Fruit fly (Drosophila melanogaster) whole organism, embryonic: ENCODE measurements around the gene isoQC.

Experiments
- Bgb ChIP-seq: fragments of 200-800 bp; sonication (Bioruptor generic); IDR thresholded peaks from 2 replicates; pipeline ENCODE4 v1.3.6; 2022; ENCODE audit warnings: missing biosample characterization, missing genetic modification characterization; ENCODE audit not compliant: partially characterized antibody
- CG11093 ChIP-seq: fragments of 200-800 bp; sonication (Bioruptor generic); IDR thresholded peaks from 3 replicates; pipeline ENCODE4 v1.3.6; 2022; ENCODE audit warnings: missing biosample characterization, missing genetic modification characterization
- CG11504 ChIP-seq: fragments of 200-800 bp; sonication (Bioruptor generic); optimal IDR thresholded peaks from 3 replicates; lab custom pipeline; 2019; ENCODE audit warnings: missing biosample characterization, mild to moderate bottlenecking, missing genetic modification characterization, moderate library complexity
- CG11560 ChIP-seq: fragments of 200-800 bp; sonication (Bioruptor generic); IDR thresholded peaks from 3 replicates; pipeline ENCODE4 v1.3.6; 2022; ENCODE audit warnings: missing biosample characterization, missing genetic modification characterization
- CG12155 ChIP-seq: fragments of 200-800 bp; sonication (Bioruptor generic); optimal IDR thresholded peaks from 3 replicates; lab custom pipeline; 2016; ENCODE audit warnings: missing biosample characterization, missing genetic modification characterization
- CG1529 ChIP-seq: fragments of 200-800 bp; sonication (Bioruptor generic); optimal IDR thresholded peaks from 3 replicates; lab custom pipeline; 2018; ENCODE audit warnings: missing biosample characterization, missing genetic modification characterization
- CG15479 ChIP-seq: fragments of 200-800 bp; sonication (Bioruptor generic); optimal IDR thresholded peaks from 3 replicates; lab custom pipeline; 2019; ENCODE audit warnings: missing biosample characterization, mild to moderate bottlenecking, missing genetic modification characterization, moderate library complexity
- CG17829 ChIP-seq: fragments of 200-800 bp; optimal IDR thresholded peaks from 2 replicates; lab custom pipeline; 2019; ENCODE audit warnings: missing biosample characterization, mild to moderate bottlenecking, missing genetic modification characterization, moderate library complexity
- CG18011 ChIP-seq: fragments of 200-800 bp; sonication (Bioruptor generic); optimal IDR thresholded peaks from 2 replicates; lab custom pipeline; 2017; ENCODE audit warnings: missing biosample characterization, missing genetic modification characterization, mild to moderate bottlenecking, moderate library complexity, missing genotype
- CG2120 ChIP-seq: fragments of 200-800 bp; sonication (Bioruptor generic); optimal IDR thresholded peaks from 3 replicates; lab custom pipeline; 2016; ENCODE audit warnings: missing biosample characterization, missing genetic modification characterization
- CG34224 ChIP-seq: fragments of 200-800 bp; sonication (Bioruptor generic); IDR thresholded peaks from 3 replicates; pipeline ENCODE4 v1.3.6; 2022; ENCODE audit warnings: missing biosample characterization, missing genetic modification characterization; ENCODE audit not compliant: partially characterized antibody
- CG3995 ChIP-seq: fragments of 200-800 bp; sonication (Bioruptor generic); optimal IDR thresholded peaks from 3 replicates; lab custom pipeline; 2016; ENCODE audit warnings: missing biosample characterization, missing genetic modification characterization
- CG4707 ChIP-seq: fragments of 200-800 bp; sonication (Bioruptor generic); optimal IDR thresholded peaks from 2 replicates; lab custom pipeline; 2018; ENCODE audit warnings: missing biosample characterization, mild to moderate bottlenecking, missing genetic modification characterization, moderate library complexity
- CG6791 ChIP-seq: fragments of 200-800 bp; sonication (Bioruptor generic); IDR thresholded peaks from 3 replicates; pipeline ENCODE4 v1.3.6; 2022; ENCODE audit warnings: missing biosample characterization, missing genetic modification characterization; ENCODE audit not compliant: partially characterized antibody
- CG7963 ChIP-seq: fragments of 200-800 bp; sonication (Bioruptor generic); IDR thresholded peaks from 3 replicates; pipeline ENCODE4 v1.3.6; 2022; ENCODE audit warnings: missing biosample characterization, missing genetic modification characterization; ENCODE audit not compliant: partially characterized antibody
- CG8281 ChIP-seq: fragments of 200-800 bp; sonication (Bioruptor generic); optimal IDR thresholded peaks from 2 replicates; lab custom pipeline; 2018; ENCODE audit warnings: missing biosample characterization, mild to moderate bottlenecking, missing genetic modification characterization, moderate library complexity
- CG8290 ChIP-seq, 3 experiments: fragments of 200-800 bp; sonication (Bioruptor generic); optimal IDR thresholded peaks; 2 replicates each; lab custom pipeline; 2016 to 2019; ENCODE audit warnings: missing biosample characterization in 3 of 3, missing genetic modification characterization in 3 of 3, mild to moderate bottlenecking in 2 of 3, moderate library complexity in 1 of 3
- CG8478 ChIP-seq: fragments of >200 bp; optimal IDR thresholded peaks from 2 replicates; lab custom pipeline; 2018
- D19A ChIP-seq: fragments of 200-800 bp; optimal IDR thresholded peaks from 3 replicates; lab custom pipeline; 2019; ENCODE audit warnings: missing biosample characterization, mild to moderate bottlenecking, missing genetic modification characterization, moderate library complexity
- Dp ChIP-seq: fragments of 200-800 bp; sonication (Bioruptor generic); optimal IDR thresholded peaks from 2 replicates; lab custom pipeline; 2018; ENCODE audit warnings: missing biosample characterization, mild to moderate bottlenecking, missing genetic modification characterization, moderate library complexity
- Mad ChIP-seq: fragments of 200-800 bp; sonication (Bioruptor generic); optimal IDR thresholded peaks from 2 replicates; lab custom pipeline; 2016; ENCODE audit warnings: missing biosample characterization, missing genetic modification characterization
- Max ChIP-seq: fragments of 200-800 bp; sonication (Bioruptor generic); optimal IDR thresholded peaks from 2 replicates; lab custom pipeline; 2016; ENCODE audit warnings: missing biosample characterization, mild to moderate bottlenecking, missing genetic modification characterization
- Myb ChIP-seq: fragments of 200-800 bp; sonication (Bioruptor generic); optimal IDR thresholded peaks from 2 replicates; lab custom pipeline; 2016; ENCODE audit warnings: missing biosample characterization, missing genetic modification characterization
- NC2β ChIP-seq: fragments of 200-800 bp; sonication (Bioruptor generic); optimal IDR thresholded peaks from 2 replicates; lab custom pipeline; 2016; ENCODE audit warnings: missing biosample characterization, missing genetic modification characterization
- Nf-YB ChIP-seq: fragments of 200-800 bp; sonication (Bioruptor generic); optimal IDR thresholded peaks from 3 replicates; lab custom pipeline; 2019; ENCODE audit warnings: missing biosample characterization, mild to moderate bottlenecking, missing genetic modification characterization, moderate library complexity
- Scr ChIP-seq: fragments of 200-800 bp; sonication (Bioruptor generic); IDR thresholded peaks from 2 replicates; pipeline ENCODE4 v1.3.6; 2022; ENCODE audit warnings: missing biosample characterization, missing genetic modification characterization; ENCODE audit not compliant: partially characterized antibody
- Six4 ChIP-seq: fragments of 200-800 bp; sonication (Bioruptor generic); optimal IDR thresholded peaks from 2 replicates; lab custom pipeline; 2016; ENCODE audit warnings: missing biosample characterization, missing genetic modification characterization
- Vsx1 ChIP-seq: fragments of 200-800 bp; sonication (Bioruptor generic); optimal IDR thresholded peaks from 2 replicates; lab custom pipeline; 2017; ENCODE audit warnings: missing biosample characterization, mild to moderate bottlenecking, missing genetic modification characterization, missing genetic modification reagents
- Xbp1 ChIP-seq: fragments of 200-800 bp; sonication (Bioruptor generic); optimal IDR thresholded peaks from 3 replicates; lab custom pipeline; 2016; ENCODE audit warnings: missing biosample characterization, mild to moderate bottlenecking, missing genetic modification characterization
- crp ChIP-seq, 2 experiments: fragments of 200-800 bp; sonication (Bioruptor generic); optimal IDR thresholded peaks; 2 replicates in 1 of 2; 3 replicates in 1 of 2; lab custom pipeline; 2017; ENCODE audit warnings: missing biosample characterization in 2 of 2, missing genetic modification characterization in 2 of 2, mild to moderate bottlenecking in 1 of 2, moderate library complexity in 1 of 2
- dm ChIP-seq: fragments of 200-800 bp; sonication (Bioruptor generic); optimal IDR thresholded peaks from 3 replicates; lab custom pipeline; 2016; ENCODE audit warnings: missing biosample characterization, missing genetic modification characterization
- dysf ChIP-seq: fragments of 200-800 bp; sonication (Bioruptor generic); IDR thresholded peaks from 3 replicates; pipeline ENCODE4 v1.3.6; 2022; ENCODE audit warnings: missing biosample characterization, missing genetic modification characterization
- gfzf ChIP-seq: fragments of 200-800 bp; sonication (Bioruptor generic); optimal IDR thresholded peaks from 2 replicates; lab custom pipeline; 2016; ENCODE audit warnings: missing biosample characterization, mild to moderate bottlenecking, missing genetic modification characterization, moderate library complexity
- grn ChIP-seq: fragments of 200-800 bp; sonication (Bioruptor generic); optimal IDR thresholded peaks from 3 replicates; lab custom pipeline; 2017; ENCODE audit warnings: missing biosample characterization, missing genetic modification characterization
- gro ChIP-seq: fragments of 200-800 bp; sonication (Bioruptor generic); optimal IDR thresholded peaks from 2 replicates; lab custom pipeline; 2016; ENCODE audit warnings: missing biosample characterization, missing genetic modification characterization
- nerfin-2 ChIP-seq: fragments of 200-800 bp; sonication (Bioruptor generic); IDR thresholded peaks from 2 replicates; pipeline ENCODE4 v1.3.6; 2022; ENCODE audit warnings: missing biosample characterization, missing genetic modification characterization; ENCODE audit not compliant: partially characterized antibody
- nom ChIP-seq: fragments of 200-800 bp; sonication (Bioruptor generic); optimal IDR thresholded peaks from 2 replicates; lab custom pipeline; 2017; ENCODE audit warnings: missing biosample characterization, missing genetic modification characterization, mild to moderate bottlenecking, moderate library complexity, missing genetic modification reagents
- odd ChIP-seq: fragments of 200-800 bp; sonication (Bioruptor generic); optimal IDR thresholded peaks from 2 replicates; lab custom pipeline; 2017; ENCODE audit warnings: missing biosample characterization, mild to moderate bottlenecking, missing genetic modification characterization
- pan ChIP-seq, 4 experiments: fragments of >200 bp in 3 of 4; fragments of 200-800 bp in 1 of 4; sonication (Bioruptor generic) in 1 of 4; optimal IDR thresholded peaks in 3 of 4; IDR thresholded peaks in 1 of 4; 2 replicates each; pipeline versions ENCODE4 v1.3.6 to Lab custom; 2017 to 2022; ENCODE audit warnings: missing biosample characterization in 2 of 4, missing genetic modification characterization in 2 of 4, mixed read lengths in 1 of 4
- pros ChIP-seq: fragments of 200-800 bp; sonication (Bioruptor generic); optimal IDR thresholded peaks from 3 replicates; lab custom pipeline; 2019; ENCODE audit warnings: missing biosample characterization, mild to moderate bottlenecking, missing genetic modification characterization, moderate library complexity
- pzg ChIP-seq: fragments of 200-800 bp; sonication (Bioruptor generic); optimal IDR thresholded peaks from 3 replicates; lab custom pipeline; 2018; ENCODE audit warnings: missing biosample characterization, mild to moderate bottlenecking, missing genetic modification characterization, moderate library complexity
- stwl ChIP-seq: fragments of 200-800 bp; sonication (Bioruptor generic); optimal IDR thresholded peaks from 3 replicates; lab custom pipeline; 2018; ENCODE audit warnings: missing biosample characterization, mild to moderate bottlenecking, missing genetic modification characterization, moderate library complexity
- sug ChIP-seq: fragments of 200-800 bp; optimal IDR thresholded peaks from 2 replicates; lab custom pipeline; 2019; ENCODE audit warnings: missing biosample characterization, mild to moderate bottlenecking, missing genetic modification characterization, moderate library complexity
- tap ChIP-seq: fragments of 200-800 bp; optimal IDR thresholded peaks from 3 replicates; lab custom pipeline; 2019; ENCODE audit warnings: missing biosample characterization, mild to moderate bottlenecking, missing genetic modification characterization, moderate library complexity
- trem ChIP-seq: fragments of 200-800 bp; optimal IDR thresholded peaks from 3 replicates; lab custom pipeline; 2019; ENCODE audit warnings: missing biosample characterization, mild to moderate bottlenecking, missing genetic modification characterization, moderate library complexity
- zen ChIP-seq: fragments of 200-800 bp; sonication (Bioruptor generic); optimal IDR thresholded peaks from 3 replicates; lab custom pipeline; 2018; ENCODE audit warnings: missing biosample characterization, mild to moderate bottlenecking, missing genetic modification characterization, moderate library complexity

Gene isoQC

dm6 chr3L:20430182-20430581 lies 44.1 kb upstream of the isoQC start, which contains the start of gene CG5262 (continued):
- TF ChIP-seq pros (no peak), crp (GFP tag; optimal IDR thresholded peaks at IDR 0.05; lab: Kevin White, UChicago) (peak in 1 of 2 experiments; percentile 69), CG8290 (GFP tag; optimal IDR thresholded peaks at IDR 0.05; lab: Kevin White, UChicago) (no peak), CG8290 (tag; optimal IDR thresholded peaks at IDR 0.05; lab: Kevin White, UChicago) (no peak), pzg (GFP tag; lab: Kevin White, UChicago) (peak; percentile 72), CG15479 (peak; percentile 65), Six4 (no peak), dysf (GFP tag; lab: Robert Waterston, UW) (no peak), stwl (peak; percentile 79), Nf-YB (GFP tag; lab: Kevin White, UChicago) (peak; percentile 64), zen (tag; lab: Kevin White, UChicago) (peak; percentile 19), gfzf (peak; percentile 91)

dm6 chr3L:20431619-20432018 lies 42.6 kb upstream of the isoQC start:
- peak; percentile 99 for TF ChIP-seq sug
- no peak for TF ChIP-seq Dp (GFP tag; lab: Kevin White, UChicago)
- TF ChIP-seq Mad, result no peak
- TF ChIP-seq CG8281, result no peak
- TF ChIP-seq Bgb (GFP tag; lab: Robert Waterston, UW), result peak; percentile 13
- no peak for TF ChIP-seq CG11504 (tag; lab: Kevin White, UChicago)

- TF ChIP-seq CG1529 (GFP tag; lab: Kevin White, UChicago) (no peak), gro (GFP tag; lab: Kevin White, UChicago) (no peak), D19A (tag; lab: Kevin White, UChicago) (no peak), CG8478 (lab: Kevin White, UChicago) (no peak), Mad (no peak), Max (no peak), Scr (GFP tag; lab: Robert Waterston, UW) (peak; percentile 77), crp (GFP tag; optimal IDR thresholded peaks at IDR 0.05; lab: Kevin White, UChicago) (peak; percentile 60 to 93), Myb (GFP tag; lab: Kevin White, UChicago) (peak; percentile 35), nom (GFP tag; lab: Kevin White, UChicago) (peak; percentile 13), odd (no peak), CG11093 (GFP tag; lab: Robert Waterston, UW) (no peak), CG2120 (peak; percentile 52), CG3995 (GFP tag; lab: Kevin White, UChicago) (no peak), Vsx1 (GFP tag; lab: Kevin White, UChicago) (no peak), NC2β (peak; percentile 25), CG7963 (GFP tag; lab: Robert Waterston, UW) (no peak), CG12155 (GFP tag; lab: Kevin White, UChicago) (peak; percentile 16), CG18011 (GFP tag; lab: Kevin White, UChicago) (no peak), CG6791 (GFP tag; lab: Robert Waterston, UW) (0 out of 3 replicates have a peak, but pooled peaks have one; percentile 45), sug (no peak), pan (optimal IDR thresholded peaks at IDR 0.05; lab: Kevin White, UChicago) (no peak), pan (GFP tag; optimal IDR thresholded peaks at IDR 0.05 in 1 of 2, IDR thresholded peaks at IDR 0.05 in 1 of 2) (no peak), dm (GFP tag; lab: Kevin White, UChicago) (no peak), trem (tag; lab: Kevin White, UChicago) (peak; percentile 70), CG4707 (no peak), Xbp1 (GFP tag; lab: Kevin White, UChicago) (no peak), CG34224 (GFP tag; lab: Robert Waterston, UW) (peak; percentile 62), tap (tag; lab: Kevin White, UChicago) (no peak), grn (GFP tag; lab: Kevin White, UChicago) (no peak), CG17829 (peak; percentile 43), nerfin-2 (GFP tag; lab: Robert Waterston, UW) (no peak), CG11560 (tag; lab: Robert Waterston, UW) (no peak)
Observed at dm6 chr3L:20432297-20432696, 42.0 kb upstream of the isoQC start, which contains the start of the genes Las and Psn. Las (minus strand) TSS chr3L:20432361. Psn (plus strand) TSS chr3L:20432468.
